Worm (Caenorhabditis elegans) whole organism, late embryonic: ENCODE results near the gene sago-1.

ENCODE experiments used
- F13H6.1 ChIP-seq: sonication (generic microtip); optimal IDR thresholded peaks from 2 replicates; lab custom pipeline; 2016; ENCODE audit warnings: missing genetic modification characterization, missing compliant biosample characterization
- K02D7.2 ChIP-seq: sonication (generic microtip); optimal IDR thresholded peaks from 2 replicates; lab custom pipeline; 2017; ENCODE audit warnings: mild to moderate bottlenecking, missing genetic modification characterization, missing compliant biosample characterization
- ahr-1 ChIP-seq: sonication (generic microtip); optimal IDR thresholded peaks from 2 replicates; lab custom pipeline; 2016; ENCODE audit warnings: missing genetic modification characterization, missing compliant biosample characterization
- ama-1 ChIP-seq: fragments of 150-350 bp; optimal IDR thresholded peaks from 2 replicates; lab custom pipeline; 2014
- ceh-14 ChIP-seq: sonication (generic microtip); optimal IDR thresholded peaks from 2 replicates; lab custom pipeline; 2016; ENCODE audit warnings: missing genotype, missing genetic modification characterization, missing compliant biosample characterization
- ceh-18 ChIP-seq: sonication (generic microtip); optimal IDR thresholded peaks from 2 replicates; lab custom pipeline; 2016; ENCODE audit warnings: missing genetic modification characterization, missing compliant biosample characterization
- ceh-19 ChIP-seq: fragments of 200-800 bp; sonication (Bioruptor generic); optimal IDR thresholded peaks from 2 replicates; lab custom pipeline; 2018; ENCODE audit warnings: mild to moderate bottlenecking, missing genetic modification characterization, missing compliant biosample characterization
- ceh-31 ChIP-seq: sonication (generic microtip); optimal IDR thresholded peaks from 2 replicates; lab custom pipeline; 2016; ENCODE audit warnings: missing genetic modification characterization, missing compliant biosample characterization
- ceh-6 ChIP-seq: fragments of 200-800 bp; sonication (Bioruptor generic); optimal IDR thresholded peaks from 2 replicates; lab custom pipeline; 2018; ENCODE audit warnings: mild to moderate bottlenecking, missing genetic modification characterization, missing compliant biosample characterization
- che-1 ChIP-seq: sonication (generic microtip); optimal IDR thresholded peaks from 2 replicates; lab custom pipeline; 2016; ENCODE audit warnings: mild to moderate bottlenecking, missing genetic modification characterization, missing compliant biosample characterization
- dmd-4 ChIP-seq: sonication (generic microtip); optimal IDR thresholded peaks from 2 replicates; lab custom pipeline; 2016; ENCODE audit warnings: borderline replicate concordance, missing genetic modification characterization, missing compliant biosample characterization
- elt-2 ChIP-seq: sonication (generic microtip); optimal IDR thresholded peaks from 2 replicates; lab custom pipeline; 2016; ENCODE audit warnings: missing genetic modification reagents, missing genetic modification characterization, missing compliant biosample characterization
- fax-1 ChIP-seq: sonication (generic microtip); optimal IDR thresholded peaks from 2 replicates; lab custom pipeline; 2016; ENCODE audit warnings: missing genotype, missing genetic modification characterization, missing compliant biosample characterization
- fkh-10 ChIP-seq: fragments of 150-350 bp; optimal IDR thresholded peaks from 2 replicates; lab custom pipeline; 2014; ENCODE audit warnings: missing biosample characterization, missing genetic modification reagents, missing genetic modification characterization
- hlh-13 ChIP-seq: fragments of 200-800 bp; sonication (Bioruptor generic); optimal IDR thresholded peaks from 2 replicates; lab custom pipeline; 2018; ENCODE audit warnings: mild to moderate bottlenecking, missing genetic modification characterization, missing compliant biosample characterization
- hlh-15 ChIP-seq: sonication (generic microtip); optimal IDR thresholded peaks from 2 replicates; lab custom pipeline; 2016; ENCODE audit warnings: missing genetic modification characterization, missing compliant biosample characterization
- hlh-30 ChIP-seq: sonication (generic microtip); optimal IDR thresholded peaks from 2 replicates; lab custom pipeline; 2017; ENCODE audit warnings: antibody characterized with exemption, missing genetic modification characterization, missing compliant biosample characterization; ENCODE audit not compliant: insufficient read depth
- madf-2 ChIP-seq: sonication (generic microtip); optimal IDR thresholded peaks from 2 replicates; lab custom pipeline; 2017; ENCODE audit warnings: missing genetic modification characterization, missing compliant biosample characterization
- nhr-232 ChIP-seq: sonication (generic microtip); optimal IDR thresholded peaks from 2 replicates; lab custom pipeline; 2016; ENCODE audit warnings: missing genetic modification characterization, missing compliant biosample characterization
- npax-4 ChIP-seq: sonication (generic microtip); optimal IDR thresholded peaks from 2 replicates; lab custom pipeline; 2016; ENCODE audit warnings: missing genetic modification characterization, missing compliant biosample characterization
- pax-1 ChIP-seq: fragments of 150-350 bp; optimal IDR thresholded peaks from 2 replicates; lab custom pipeline; 2014; ENCODE audit warnings: missing biosample characterization, missing genetic modification characterization
- pha-2 ChIP-seq: sonication (generic microtip); optimal IDR thresholded peaks from 2 replicates; lab custom pipeline; 2017; ENCODE audit warnings: mild to moderate bottlenecking, missing genetic modification characterization, missing compliant biosample characterization
- pros-1 ChIP-seq: fragments of 150-350 bp; optimal IDR thresholded peaks from 2 replicates; lab custom pipeline; 2014; ENCODE audit warnings: missing biosample characterization, missing genetic modification reagents, missing genetic modification characterization
- ref-2 ChIP-seq: sonication (generic microtip); optimal IDR thresholded peaks from 2 replicates; lab custom pipeline; 2016; ENCODE audit warnings: missing genetic modification characterization, missing compliant biosample characterization
- sox-2 ChIP-seq: fragments of 200-800 bp; sonication (Bioruptor generic); IDR thresholded peaks from 2 replicates; pipeline ENCODE4 v1.3.6; 2022; ENCODE audit warnings: missing genetic modification reagents, missing genetic modification characterization, missing compliant biosample characterization
- tbx-2 ChIP-seq: sonication (generic microtip); optimal IDR thresholded peaks from 2 replicates; lab custom pipeline; 2016; ENCODE audit warnings: missing genetic modification characterization, missing compliant biosample characterization
- unc-42 ChIP-seq: sonication (generic microtip); optimal IDR thresholded peaks from 2 replicates; lab custom pipeline; 2016; ENCODE audit warnings: missing genotype, missing genetic modification characterization, missing compliant biosample characterization
- ztf-16 ChIP-seq: sonication (generic microtip); optimal IDR thresholded peaks from 2 replicates; lab custom pipeline; 2017; ENCODE audit warnings: missing genetic modification characterization, missing compliant biosample characterization

The sago-1 gene

DNA sequence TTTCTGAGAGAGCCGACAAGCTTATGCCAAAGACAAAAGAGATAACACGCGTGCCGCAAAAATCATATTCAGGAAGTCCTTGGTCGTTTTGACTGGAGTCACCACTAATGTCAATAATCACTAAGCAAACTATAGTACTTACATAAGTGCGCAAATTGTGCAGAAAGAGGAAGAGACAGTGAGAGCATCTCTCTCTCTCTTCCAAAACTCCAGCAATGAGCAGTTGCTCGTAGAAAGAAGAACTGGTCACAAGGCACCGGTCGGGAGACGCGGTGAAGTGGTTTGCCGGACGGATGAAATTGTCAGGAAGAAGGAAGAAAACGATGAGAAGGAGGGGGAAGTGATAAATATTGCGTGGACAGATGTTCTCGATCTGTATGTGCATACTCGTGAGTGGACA is 33.5 kb upstream of the sago-1 start (continued):
- no peak for TF ChIP-seq hlh-13 (GFP tag; lab: Kevin White, UChicago)

DNA sequence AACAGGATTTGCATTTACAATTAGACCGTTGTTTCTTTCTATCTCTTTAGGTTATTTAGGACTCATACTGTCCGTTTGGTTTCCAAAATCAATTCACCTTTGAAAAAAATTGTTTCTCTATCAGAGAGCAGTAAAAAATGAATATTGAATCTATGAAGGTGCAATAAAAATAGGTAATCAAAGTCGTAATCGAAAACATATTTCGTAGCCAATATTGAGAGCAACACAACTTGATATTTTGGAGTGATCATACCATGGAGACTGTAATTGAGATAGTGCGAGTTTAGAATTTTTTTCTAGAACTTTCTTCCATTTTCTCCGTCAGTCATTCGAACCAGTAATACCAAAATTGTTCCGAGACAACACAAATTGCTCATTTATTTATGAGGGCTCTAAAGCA is 33.0 kb upstream of the sago-1 start, which contains the start of gene F31F7.2:
Gene F31F7.2 (plus strand): TSS at position 301 of the 400 bp plus-strand sequence.
- TF ChIP-seq ref-2 (tag; lab: Kevin White, UChicago): no peak
- TF ChIP-seq hlh-15 (tag; lab: Kevin White, UChicago): no peak
- no peak for TF ChIP-seq hlh-30 (tag; lab: Kevin White, UChicago)
- no peak for TF ChIP-seq sox-2 (GFP tag; lab: Robert Waterston, UW)
- no peak for TF ChIP-seq ahr-1 (tag; lab: Kevin White, UChicago)
- no peak for TF ChIP-seq npax-4 (tag; lab: Kevin White, UChicago)
- TF ChIP-seq pha-2 (tag; lab: Kevin White, UChicago): no peak

DNA sequence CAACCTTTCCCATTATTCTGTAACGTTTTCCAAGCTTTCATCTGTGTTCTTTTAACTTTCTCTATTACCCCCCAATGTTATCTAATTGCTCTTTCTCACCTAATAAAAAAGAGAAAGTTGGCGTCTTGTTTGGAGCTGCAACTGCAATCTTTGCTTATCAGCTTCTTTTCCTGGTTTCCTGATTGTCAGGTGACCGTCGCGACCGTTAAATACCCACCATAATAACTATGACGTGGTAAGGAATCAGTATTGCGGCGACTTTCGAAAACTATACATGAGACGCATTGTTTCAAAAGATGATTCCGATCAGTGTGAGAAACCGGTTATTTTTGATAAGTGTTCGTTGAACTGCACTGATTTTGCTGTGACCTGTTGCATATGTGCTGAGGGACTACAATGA is 28.4 kb upstream of the sago-1 start:
- TF ChIP-seq elt-2: peak; percentile 39
- no peak for TF ChIP-seq ceh-6 (GFP tag; lab: Kevin White, UChicago)

ce11 chrV:6276205-6276604 is 27.4 kb upstream of the sago-1 start, which contains the start of gene F31F7.1:
Gene F31F7.1 (plus strand): TSS chrV:6276439.
- TF ChIP-seq madf-2 (tag; lab: Kevin White, UChicago) (no peak), elt-2 (peak; percentile 21), fkh-10 (GFP tag; lab: Kevin White, UChicago) (no peak)
- TF ChIP-seq, all 69 proteins: peak for 1

- no peak for TF ChIP-seq ceh-31
- no peak for TF ChIP-seq unc-42 (tag; lab: Kevin White, UChicago)
- TF ChIP-seq ceh-19 (GFP tag; lab: Kevin White, UChicago): no peak
- TF ChIP-seq F13H6.1 (tag; lab: Kevin White, UChicago): no peak
- TF ChIP-seq ama-1 (lab: Kevin White, UChicago): no peak
- TF ChIP-seq tbx-2 (tag; lab: Kevin White, UChicago): no peak
- TF ChIP-seq che-1 (tag; lab: Kevin White, UChicago): no peak
- no peak for TF ChIP-seq ztf-16 (tag; lab: Kevin White, UChicago)
- TF ChIP-seq, all 69 proteins: peak for 0
These were observed 26.3 kb upstream of the sago-1 start for ce11 chrV:6277178-6277834.

DNA sequence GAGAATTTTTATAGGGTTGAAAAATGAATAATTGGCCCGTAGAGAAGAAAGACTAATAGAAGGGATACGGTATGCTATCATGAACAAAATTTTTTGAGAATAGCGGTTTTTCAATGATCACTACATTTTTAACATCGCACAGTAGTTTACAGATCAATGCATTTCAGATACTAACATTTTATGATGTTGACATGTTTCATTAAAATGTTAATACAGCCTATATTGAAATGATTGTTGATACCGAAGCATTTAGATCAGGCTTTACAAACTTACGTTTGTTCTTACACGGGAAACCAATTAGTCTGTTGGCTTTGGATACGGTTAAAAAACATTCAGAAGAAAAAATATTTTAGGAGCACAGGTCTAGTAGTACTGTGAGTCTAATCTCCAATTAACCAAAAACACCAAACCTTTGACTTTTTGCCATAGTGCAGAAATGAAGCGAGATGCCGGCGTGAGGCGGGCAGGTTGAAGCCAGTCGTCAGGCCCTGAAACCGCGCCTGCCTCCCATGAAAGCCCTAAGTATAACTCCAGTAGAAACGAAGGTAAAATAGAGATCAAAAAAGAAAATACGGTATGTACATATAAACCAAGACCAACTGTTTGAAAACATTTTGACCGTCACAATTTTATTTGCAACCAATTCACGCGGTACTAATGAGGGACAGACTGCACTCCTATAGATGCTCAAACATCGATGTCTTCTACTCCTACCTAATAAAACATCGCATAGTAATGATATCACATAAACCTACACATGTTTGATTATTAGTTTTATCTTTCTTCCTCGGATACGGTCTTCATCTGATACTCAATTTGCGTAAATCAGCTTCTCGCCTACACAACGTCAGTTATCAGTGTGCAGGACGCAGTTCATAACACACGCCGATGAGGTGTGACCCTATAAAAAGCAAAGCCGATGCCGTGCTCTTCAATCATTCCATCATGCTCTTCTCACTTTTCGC is 25.2 kb upstream of the sago-1 start, which contains the start of gene fil-2:
Gene fil-2 (plus strand): TSS at position 915 of the 965 bp plus-strand sequence.
- TF ChIP-seq ceh-18 (tag; lab: Kevin White, UChicago): no peak
- no peak for TF ChIP-seq pax-1 (tag; lab: Kevin White, UChicago)
- TF ChIP-seq fax-1 (tag; lab: Kevin White, UChicago): no peak
- no peak for TF ChIP-seq ceh-14 (tag; lab: Kevin White, UChicago)
- no peak for TF ChIP-seq dmd-4
- no peak for TF ChIP-seq pros-1 (tag; lab: Kevin White, UChicago)
- no peak for TF ChIP-seq nhr-232 (tag; lab: Kevin White, UChicago)
- no peak for TF ChIP-seq F13H6.1 (tag; lab: Kevin White, UChicago)
- TF ChIP-seq hlh-13 (GFP tag; lab: Kevin White, UChicago): no peak
- no peak for TF ChIP-seq K02D7.2 (tag; lab: Kevin White, UChicago)
- no peak for TF ChIP-seq ceh-19 (GFP tag; lab: Kevin White, UChicago)
